Worm (Caenorhabditis elegans) whole organism, L3 larva: ENCODE results near the gene M01B2.8.

ENCODE experiments used
- elt-1 ChIP-seq: fragments of 150-350 bp; optimal IDR thresholded peaks from 2 replicates; lab custom pipeline; 2014; ENCODE audit warnings: missing biosample characterization, missing genetic modification characterization
- lin-39 ChIP-seq: fragments of 150-350 bp; optimal IDR thresholded peaks from 2 replicates; lab custom pipeline; 2018; ENCODE audit warnings: missing biosample characterization, missing genetic modification reagents, missing genetic modification characterization
- nhr-11 ChIP-seq: fragments of 150-350 bp; optimal IDR thresholded peaks from 2 replicates; lab custom pipeline; 2014; ENCODE audit warnings: missing biosample characterization, missing genetic modification characterization
- nhr-77 ChIP-seq: fragments of 150-350 bp; optimal IDR thresholded peaks from 2 replicates; lab custom pipeline; 2014; ENCODE audit warnings: missing biosample characterization, missing genetic modification characterization
- skn-1 ChIP-seq: fragments of 150-350 bp; optimal IDR thresholded peaks from 2 replicates; lab custom pipeline; 2014; ENCODE audit warnings: missing biosample characterization, missing genetic modification characterization
- tbx-2 ChIP-seq: sonication (generic microtip); optimal IDR thresholded peaks from 2 replicates; lab custom pipeline; 2016; ENCODE audit warnings: mild to moderate bottlenecking, missing genetic modification characterization, missing compliant biosample characterization

DNA sequence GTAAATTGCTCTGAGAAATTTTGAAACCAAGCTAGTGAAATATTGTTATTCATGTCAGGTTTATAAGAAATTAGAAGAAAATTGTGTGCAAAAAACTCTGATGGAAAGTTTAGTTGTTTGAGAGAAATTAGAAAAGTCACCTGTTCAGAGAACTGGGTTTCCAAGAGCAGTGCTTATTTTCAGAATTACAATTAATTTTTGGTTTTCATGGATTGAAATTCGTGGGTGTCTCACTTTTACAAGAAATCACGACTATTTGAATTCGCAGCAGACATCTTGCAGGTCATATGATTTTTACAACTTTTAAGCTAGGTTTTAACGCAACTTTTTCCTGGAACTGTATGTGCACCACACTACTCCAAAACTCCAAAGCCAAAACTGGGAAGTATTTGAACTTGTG lies 49.0 kb downstream of the M01B2.8 start, which contains the start of gene srz-10:
- no peak for TF ChIP-seq nhr-11 (tag; lab: Kevin White, UChicago)
- no peak for TF ChIP-seq skn-1 (tag; lab: Kevin White, UChicago)
- no peak for TF ChIP-seq tbx-2 (tag; lab: Kevin White, UChicago)
- no peak for TF ChIP-seq nhr-77 (tag; lab: Kevin White, UChicago)
- no peak for TF ChIP-seq elt-1 (tag; lab: Kevin White, UChicago)
- TF ChIP-seq lin-39 (tag; lab: Kevin White, UChicago): no peak
